Worm (Caenorhabditis elegans) whole organism, L4 larva: Measurements from ENCODE around the gene nspa-9.

ENCODE experiments used
- F10B5.3 ChIP-seq: sonication (generic microtip); optimal IDR thresholded peaks from 2 replicates; lab custom pipeline; 2016; ENCODE audit warnings: mild to moderate bottlenecking, missing genetic modification characterization, missing compliant biosample characterization
- F26F4.8 ChIP-seq: fragments of 200-800 bp; sonication (Bioruptor generic); conservative IDR thresholded peaks from 2 replicates; pipeline ENCODE4 v1.3.6; 2022; ENCODE audit warnings: missing genetic modification characterization, missing compliant biosample characterization
- T20F7.1 ChIP-seq: fragments of 200-800 bp; sonication (Bioruptor generic); optimal IDR thresholded peaks from 2 replicates; lab custom pipeline; 2018; ENCODE audit warnings: mild to moderate bottlenecking, missing genetic modification characterization, missing compliant biosample characterization
- Y105C5A.15 ChIP-seq: fragments of 200-800 bp; sonication (Bioruptor generic); IDR thresholded peaks from 2 replicates; pipeline ENCODE4 v1.3.6; 2022; ENCODE audit warnings: missing genetic modification characterization, missing compliant biosample characterization
- Y5F2A.4 ChIP-seq: fragments of 200-800 bp; sonication (Bioruptor generic); optimal IDR thresholded peaks from 2 replicates; lab custom pipeline; 2018; ENCODE audit warnings: mild to moderate bottlenecking, missing genetic modification characterization, missing compliant biosample characterization
- ZK546.5 ChIP-seq, 2 experiments: sonication (generic microtip); optimal IDR thresholded peaks; 2 replicates each; lab custom pipeline; 2017; ENCODE audit warnings: missing biosample characterization in 2 of 2, missing genetic modification characterization in 2 of 2
- attf-4 ChIP-seq: sonication (generic microtip); optimal IDR thresholded peaks from 3 replicates; lab custom pipeline; 2017; ENCODE audit warnings: missing biosample characterization, missing genetic modification characterization
- ceh-62 ChIP-seq: sonication (generic microtip); optimal IDR thresholded peaks from 2 replicates; lab custom pipeline; 2017; ENCODE audit warnings: missing biosample characterization, missing genetic modification characterization
- daf-12 ChIP-seq: fragments of 150-350 bp; optimal IDR thresholded peaks from 2 replicates; lab custom pipeline; 2014; ENCODE audit warnings: missing biosample characterization, missing genetic modification reagents, missing genetic modification characterization
- daf-16 ChIP-seq, 3 experiments: sonication (generic microtip); optimal IDR thresholded peaks; 2 replicates each; lab custom pipeline; 2016 to 2017; ENCODE audit warnings: missing genetic modification characterization in 3 of 3, missing genetic modification reagents in 3 of 3, mild to moderate bottlenecking in 2 of 3, missing compliant biosample characterization in 2 of 3, missing biosample characterization in 1 of 3, moderate library complexity in 1 of 3
- dmd-8 ChIP-seq: fragments of 200-800 bp; sonication (Bioruptor generic); IDR thresholded peaks from 2 replicates; pipeline ENCODE4 v1.3.6; 2022; ENCODE audit warnings: missing genetic modification characterization, missing compliant biosample characterization
- dmd-9 ChIP-seq: fragments of 200-800 bp; sonication (Bioruptor generic); IDR thresholded peaks from 2 replicates; pipeline ENCODE4 v1.3.6; 2022; ENCODE audit warnings: missing genetic modification reagents, missing genetic modification characterization, missing compliant biosample characterization
- egl-27 ChIP-seq: sonication (generic microtip); optimal IDR thresholded peaks from 3 replicates; lab custom pipeline; 2017; ENCODE audit warnings: missing biosample characterization, missing genetic modification reagents, missing genetic modification characterization
- fkh-10 ChIP-seq: fragments of 150-350 bp; optimal IDR thresholded peaks from 2 replicates; lab custom pipeline; 2014; ENCODE audit warnings: missing biosample characterization, missing genetic modification reagents, missing genetic modification characterization
- hlh-11 ChIP-seq: fragments of 200-800 bp; sonication (Bioruptor generic); optimal IDR thresholded peaks from 2 replicates; lab custom pipeline; 2018; ENCODE audit warnings: mild to moderate bottlenecking, missing genetic modification characterization, missing compliant biosample characterization
- hlh-30 ChIP-seq: sonication (generic microtip); optimal IDR thresholded peaks from 2 replicates; lab custom pipeline; 2017; ENCODE audit warnings: antibody characterized with exemption, mild to moderate bottlenecking, missing genetic modification characterization, missing compliant biosample characterization; ENCODE audit not compliant: insufficient read depth
- lin-1 ChIP-seq: fragments of 200-800 bp; sonication (Bioruptor generic); IDR thresholded peaks from 2 replicates; pipeline ENCODE4 v1.3.6; 2022; ENCODE audit warnings: missing genetic modification reagents, missing genetic modification characterization, missing compliant biosample characterization
- lin-13 ChIP-seq: fragments of 150-350 bp; optimal IDR thresholded peaks from 2 replicates; lab custom pipeline; 2014; ENCODE audit warnings: missing biosample characterization, missing genetic modification reagents, missing genetic modification characterization
- lin-29 ChIP-seq: fragments of 200-800 bp; sonication (Bioruptor generic); IDR thresholded peaks from 2 replicates; pipeline ENCODE4 v1.3.6; 2022; ENCODE audit warnings: missing genetic modification reagents, missing genetic modification characterization, missing compliant biosample characterization
- lin-38 ChIP-seq: fragments of 200-800 bp; sonication (Bioruptor generic); IDR thresholded peaks from 2 replicates; pipeline ENCODE4 v1.3.6; 2022; ENCODE audit warnings: missing genetic modification reagents, missing genetic modification characterization, missing compliant biosample characterization
- lsy-2 ChIP-seq, 2 experiments: fragments of 150-350 bp in 1 of 2; sonication (generic microtip) in 1 of 2; optimal IDR thresholded peaks; 2 replicates each; lab custom pipeline; 2014 to 2017; ENCODE audit warnings: missing biosample characterization in 2 of 2, missing genetic modification characterization in 2 of 2
- madf-5 ChIP-seq, 2 experiments: fragments of 200-800 bp; sonication (Bioruptor generic); IDR thresholded peaks; 2 replicates each; pipeline ENCODE4 v1.3.6; 2022; ENCODE audit warnings: missing compliant biosample characterization in 2 of 2, missing genetic modification characterization in 2 of 2
- madf-9 ChIP-seq: fragments of 200-800 bp; sonication (Bioruptor generic); conservative IDR thresholded peaks from 2 replicates; pipeline ENCODE4 v1.3.6; 2022; ENCODE audit warnings: missing genetic modification reagents, missing genetic modification characterization, missing compliant biosample characterization
- mdl-1 ChIP-seq, 2 experiments: fragments of 150-350 bp in 1 of 2; sonication (generic microtip) in 1 of 2; optimal IDR thresholded peaks; 2 replicates each; lab custom pipeline; 2014 to 2017; ENCODE audit warnings: missing biosample characterization in 2 of 2, missing genetic modification characterization in 2 of 2
- mep-1 ChIP-seq: fragments of 150-350 bp; sonication (generic microtip); optimal IDR thresholded peaks from 3 replicates; lab custom pipeline; 2014; ENCODE audit warnings: missing biosample characterization, missing genetic modification characterization
- mxl-3 ChIP-seq: fragments of 200-800 bp; sonication (Bioruptor generic); optimal IDR thresholded peaks from 2 replicates; lab custom pipeline; 2018; ENCODE audit warnings: mild to moderate bottlenecking, missing genetic modification characterization, missing compliant biosample characterization
- nhr-10 ChIP-seq: fragments of 150-350 bp; optimal IDR thresholded peaks from 2 replicates; lab custom pipeline; 2014; ENCODE audit warnings: missing biosample characterization, missing genetic modification characterization
- nhr-11 ChIP-seq: fragments of 150-350 bp; optimal IDR thresholded peaks from 2 replicates; lab custom pipeline; 2014; ENCODE audit warnings: missing biosample characterization, missing genetic modification characterization
- nhr-111 ChIP-seq: fragments of 200-800 bp; sonication (Bioruptor generic); optimal IDR thresholded peaks from 2 replicates; lab custom pipeline; 2018; ENCODE audit warnings: mild to moderate bottlenecking, missing genetic modification characterization, missing compliant biosample characterization
- nhr-237 ChIP-seq: sonication (generic microtip); optimal IDR thresholded peaks from 2 replicates; lab custom pipeline; 2017; ENCODE audit warnings: missing biosample characterization, missing genetic modification characterization
- nhr-28 ChIP-seq: fragments of 150-350 bp; optimal IDR thresholded peaks from 2 replicates; lab custom pipeline; 2014; ENCODE audit warnings: missing biosample characterization, missing genetic modification characterization
- nhr-41 ChIP-seq: fragments of 200-800 bp; sonication (Bioruptor generic); IDR thresholded peaks from 2 replicates; pipeline ENCODE4 v1.3.6; 2022; ENCODE audit warnings: missing genetic modification reagents, missing genetic modification characterization, missing compliant biosample characterization
- nhr-48 ChIP-seq: sonication (generic microtip); optimal IDR thresholded peaks from 2 replicates; lab custom pipeline; 2016; ENCODE audit warnings: mild to moderate bottlenecking, missing genetic modification characterization, missing compliant biosample characterization
- nhr-6 ChIP-seq: fragments of 150-350 bp; optimal IDR thresholded peaks from 2 replicates; lab custom pipeline; 2014; ENCODE audit warnings: missing biosample characterization, missing genetic modification characterization
- pqm-1 ChIP-seq: sonication (generic microtip); optimal IDR thresholded peaks from 2 replicates; lab custom pipeline; 2017; ENCODE audit warnings: missing biosample characterization, missing genetic modification characterization
- saeg-2 ChIP-seq: fragments of 200-800 bp; sonication (Bioruptor generic); IDR thresholded peaks from 2 replicates; pipeline ENCODE4 v1.3.6; 2022; ENCODE audit warnings: missing genetic modification reagents, missing genetic modification characterization, missing compliant biosample characterization
- sdz-12 ChIP-seq: fragments of 200-800 bp; sonication (Bioruptor generic); optimal IDR thresholded peaks from 2 replicates; lab custom pipeline; 2018; ENCODE audit warnings: mild to moderate bottlenecking, missing genetic modification characterization, missing compliant biosample characterization
- snpc-4 ChIP-seq: fragments of 150-350 bp; optimal IDR thresholded peaks from 2 replicates; lab custom pipeline; 2014; ENCODE audit warnings: missing biosample characterization, missing genetic modification characterization
- unc-130 ChIP-seq: sonication (generic microtip); optimal IDR thresholded peaks from 2 replicates; lab custom pipeline; 2016; ENCODE audit warnings: missing genetic modification reagents, missing genetic modification characterization, missing compliant biosample characterization
- unc-39 ChIP-seq: sonication (generic microtip); optimal IDR thresholded peaks from 2 replicates; lab custom pipeline; 2017; ENCODE audit warnings: missing biosample characterization, missing genetic modification characterization
- unc-62 ChIP-seq, 3 experiments: fragments of 150-350 bp in 1 of 3; sonication (generic microtip); optimal IDR thresholded peaks in 2 of 3; peaks in 1 of 3; 1 replicate in 1 of 3; 2 replicates in 2 of 3; lab custom pipeline; 2014 to 2017; ENCODE audit warnings: missing biosample characterization in 3 of 3, missing genetic modification characterization in 3 of 3, missing genetic modification reagents in 3 of 3, missing genotype in 1 of 3
- zag-1 ChIP-seq: fragments of 150-350 bp; optimal IDR thresholded peaks from 2 replicates; lab custom pipeline; 2014; ENCODE audit warnings: missing biosample characterization, missing genetic modification characterization
- ztf-11 ChIP-seq: fragments of 150-350 bp; optimal IDR thresholded peaks from 2 replicates; lab custom pipeline; 2014; ENCODE audit warnings: missing biosample characterization, missing genetic modification characterization

Gene nspa-9

ce11 chrX:11727761-11728160, 11.1 kb upstream of the nspa-9 start, which contains the start of the genes gst-42 and D1053.2 (continued):
- TF ChIP-seq lin-29 (GFP tag; lab: Robert Waterston, UW) (no peak), saeg-2 (GFP tag; lab: Robert Waterston, UW) (no peak), lin-13 (no peak), nhr-6 (tag; lab: Kevin White, UChicago) (peak; percentile 56), nhr-10 (tag; lab: Kevin White, UChicago) (peak; percentile 62), lsy-2 (tag; optimal IDR thresholded peaks at IDR 0.05; lab: Kevin White, UChicago) (peak in 1 of 2 experiments; percentile 42), madf-9 (GFP tag; lab: Robert Waterston, UW) (no peak), nhr-41 (no peak), daf-12 (tag; lab: Kevin White, UChicago) (no peak), T20F7.1 (GFP tag; lab: Kevin White, UChicago) (peak; percentile 26), nhr-28 (tag; lab: Kevin White, UChicago) (peak; percentile 96), hlh-11 (tag; lab: Kevin White, UChicago) (peak; percentile 93), madf-5 (GFP tag; IDR thresholded peaks at IDR 0.05; lab: Robert Waterston, UW) (no peak), ceh-62 (tag; lab: Kevin White, UChicago) (no peak), attf-4 (tag; lab: Kevin White, UChicago) (no peak), fkh-10 (GFP tag; lab: Kevin White, UChicago) (no peak), egl-27 (no peak), sdz-12 (no peak), unc-62 (GFP tag; optimal IDR thresholded peaks at IDR 0.05 in 1 of 2; lab: Kevin White, UChicago) (peak in 1 of 2 experiments; percentile 40), unc-62 (tag; optimal IDR thresholded peaks at IDR 0.05; lab: Kevin White, UChicago) (no peak), unc-130 (GFP tag; lab: Kevin White, UChicago) (no peak), Y105C5A.15 (GFP tag; lab: Robert Waterston, UW) (no peak), mxl-3 (peak; percentile 99), F10B5.3 (no peak), dmd-9 (GFP tag; lab: Robert Waterston, UW) (no peak), F26F4.8 (GFP tag; lab: Robert Waterston, UW) (no peak), hlh-30 (tag; lab: Kevin White, UChicago) (peak; percentile 86), lin-1 (peak; percentile 53; the same call in 1 of the 2 replicates), nhr-111 (GFP tag; lab: Kevin White, UChicago) (no peak), ZK546.5 (tag; optimal IDR thresholded peaks at IDR 0.05; lab: Kevin White, UChicago) (no peak), Y5F2A.4 (no peak), mdl-1 (tag; optimal IDR thresholded peaks at IDR 0.05; lab: Kevin White, UChicago) (peak; percentile 64 to 95), lin-38 (GFP tag; lab: Robert Waterston, UW) (no peak), unc-39 (tag; lab: Kevin White, UChicago) (no peak), nhr-237 (tag; lab: Kevin White, UChicago) (no peak), snpc-4 (tag; lab: Kevin White, UChicago) (no peak), dmd-8 (GFP tag; lab: Robert Waterston, UW) (no peak), mep-1 (tag; lab: Kevin White, UChicago) (peak; percentile 54), zag-1 (tag; lab: Kevin White, UChicago) (no peak)

ce11 chrX:11732752-11733151, 6.1 kb upstream of the nspa-9 start:
- TF ChIP-seq hlh-30 (tag; lab: Kevin White, UChicago) (peak; percentile 28), fkh-10 (GFP tag; lab: Kevin White, UChicago) (no peak), nhr-28 (tag; lab: Kevin White, UChicago) (no peak), unc-62 (GFP tag; optimal IDR thresholded peaks at IDR 0.05 in 1 of 2; lab: Kevin White, UChicago) (peak in 1 of 2 experiments; percentile 93), unc-62 (tag; optimal IDR thresholded peaks at IDR 0.05; lab: Kevin White, UChicago) (no peak)
- TF ChIP-seq, all 104 proteins: peak for 2

- no peak for TF ChIP-seq nhr-48 (tag; lab: Kevin White, UChicago)
- no peak for TF ChIP-seq unc-39 (tag; lab: Kevin White, UChicago)
- TF ChIP-seq ztf-11 (tag; lab: Kevin White, UChicago) = no peak
- no peak for TF ChIP-seq daf-16 (GFP tag; optimal IDR thresholded peaks at IDR 0.05; lab: Kevin White, UChicago)
- TF ChIP-seq daf-16 (tag; optimal IDR thresholded peaks at IDR 0.05; lab: Kevin White, UChicago) = peak; percentile 49
- no peak for TF ChIP-seq nhr-11
- TF ChIP-seq nhr-28 (tag; lab: Kevin White, UChicago) = peak; percentile 40
- no peak for TF ChIP-seq lin-13
- TF ChIP-seq pqm-1 (tag; lab: Kevin White, UChicago) = peak; percentile 29
Measured at ce11 chrX:11734110-11734509, 4.7 kb upstream of the nspa-9 start.
